Worm (Caenorhabditis elegans) whole organism, mixed stage, embryonic: ENCODE results near the gene R02D1.2.
"Not testable (repeated sequence)": the region's sequence is repeated elsewhere in the genome, so short reads cannot be mapped to it uniquely, and the experiment has no call there.

Experiments
- blmp-1 ChIP-seq: fragments of 150-350 bp; optimal IDR thresholded peaks from 2 replicates; lab custom pipeline; 2014; ENCODE audit warnings: missing biosample characterization, missing genetic modification characterization
- ces-1 ChIP-seq: fragments of 150-350 bp; optimal IDR thresholded peaks from 2 replicates; lab custom pipeline; 2014; ENCODE audit warnings: missing biosample characterization, missing genetic modification reagents, missing genetic modification characterization
- elt-3 ChIP-seq: fragments of 150-350 bp; optimal IDR thresholded peaks from 2 replicates; lab custom pipeline; 2014; ENCODE audit warnings: missing biosample characterization, missing genetic modification characterization
- flh-1 ChIP-seq: fragments of 200-800 bp; sonication (Bioruptor generic); optimal IDR thresholded peaks from 2 replicates; lab custom pipeline; 2018; ENCODE audit warnings: mild to moderate bottlenecking, missing genetic modification characterization, moderate library complexity, missing compliant biosample characterization
- ham-2 ChIP-seq: fragments of 200-800 bp; sonication (Bioruptor generic); optimal IDR thresholded peaks from 2 replicates; lab custom pipeline; 2018; ENCODE audit warnings: mild to moderate bottlenecking, missing genetic modification characterization, missing compliant biosample characterization
- lin-13 ChIP-seq: fragments of 150-350 bp; optimal IDR thresholded peaks from 2 replicates; lab custom pipeline; 2014; ENCODE audit warnings: missing biosample characterization, missing genetic modification characterization
- mab-5 ChIP-seq: fragments of 150-350 bp; optimal IDR thresholded peaks from 2 replicates; lab custom pipeline; 2014; ENCODE audit warnings: missing biosample characterization, missing genetic modification characterization
- nhr-12 ChIP-seq: fragments of 150-350 bp; optimal IDR thresholded peaks from 2 replicates; lab custom pipeline; 2014; ENCODE audit warnings: missing biosample characterization, missing genetic modification characterization
- nhr-76 ChIP-seq: sonication (generic microtip); optimal IDR thresholded peaks from 2 replicates; lab custom pipeline; 2017; ENCODE audit warnings: missing biosample characterization, missing genetic modification characterization
- snpc-4 ChIP-seq: fragments of 150-350 bp; optimal IDR thresholded peaks from 2 replicates; lab custom pipeline; 2014; ENCODE audit warnings: missing biosample characterization, missing genetic modification characterization
- unc-120 ChIP-seq: sonication (generic microtip); optimal IDR thresholded peaks from 2 replicates; lab custom pipeline; 2017; ENCODE audit warnings: missing genetic modification characterization, missing compliant biosample characterization; ENCODE audit not compliant: poor library complexity, severe bottlenecking
- unc-39 ChIP-seq: fragments of 150-350 bp; optimal IDR thresholded peaks from 2 replicates; lab custom pipeline; 2014; ENCODE audit warnings: missing biosample characterization, missing genetic modification characterization
- unc-62 ChIP-seq: fragments of 150-350 bp; optimal IDR thresholded peaks from 2 replicates; lab custom pipeline; 2014; ENCODE audit warnings: missing biosample characterization, missing genetic modification reagents, missing genetic modification characterization
- zip-8 ChIP-seq: fragments of 150-350 bp; optimal IDR thresholded peaks from 2 replicates; lab custom pipeline; 2014; ENCODE audit warnings: missing biosample characterization, missing genetic modification characterization

R02D1.2 gene

DNA sequence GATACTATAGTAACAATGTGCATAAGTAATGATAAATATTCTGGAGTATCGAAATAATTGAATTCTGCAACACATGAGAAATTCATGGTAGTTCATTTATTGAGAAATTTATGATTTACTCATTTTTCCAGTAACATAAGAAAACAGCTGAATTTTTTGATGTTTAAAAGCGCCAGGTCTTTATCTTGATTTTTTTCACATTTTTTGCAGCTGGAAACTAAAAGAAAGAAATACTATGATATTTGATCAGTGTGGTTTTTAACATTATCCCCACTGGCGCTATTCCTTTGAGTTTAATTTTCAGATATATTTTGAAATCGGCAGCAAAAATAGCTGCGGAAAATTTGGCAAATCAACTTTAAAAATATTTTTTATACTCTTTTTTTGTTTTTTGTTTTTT is 29.2 kb downstream of the R02D1.2 start, which contains the start of gene srh-194:
TSS of gene srh-194 (minus strand) at position 101 of the 400 bp plus-strand sequence.
- not testable (repeated sequence) for TF ChIP-seq elt-3 (tag; lab: Kevin White, UChicago); mab-5 (tag; lab: Kevin White, UChicago); unc-62 (GFP tag; lab: Kevin White, UChicago)

DNA sequence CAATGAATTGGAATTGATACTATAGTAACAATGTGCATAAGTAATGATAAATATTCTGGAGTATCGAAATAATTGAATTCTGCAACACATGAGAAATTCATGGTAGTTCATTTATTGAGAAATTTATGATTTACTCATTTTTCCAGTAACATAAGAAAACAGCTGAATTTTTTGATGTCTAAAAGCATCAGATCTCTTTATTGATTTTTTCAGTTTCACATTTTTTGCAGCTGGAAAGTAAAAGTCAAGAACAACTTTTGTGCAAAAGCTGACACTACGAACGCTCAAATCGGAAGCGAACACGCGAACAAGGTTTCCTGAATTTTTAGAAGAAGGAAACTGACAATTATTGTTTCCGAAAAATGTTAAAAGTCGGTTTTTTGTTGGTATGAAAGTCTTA is 32.5 kb downstream of the R02D1.2 start, which contains the start of gene srh-193:
TSS of gene srh-193 (minus strand) at position 101 of the 400 bp plus-strand sequence.
- not testable (repeated sequence) for TF ChIP-seq elt-3 (tag; lab: Kevin White, UChicago); nhr-76; blmp-1 (tag; lab: Kevin White, UChicago)
- TF ChIP-seq, all 35 proteins: peak for 0; not testable (repeated sequence) for 35

DNA sequence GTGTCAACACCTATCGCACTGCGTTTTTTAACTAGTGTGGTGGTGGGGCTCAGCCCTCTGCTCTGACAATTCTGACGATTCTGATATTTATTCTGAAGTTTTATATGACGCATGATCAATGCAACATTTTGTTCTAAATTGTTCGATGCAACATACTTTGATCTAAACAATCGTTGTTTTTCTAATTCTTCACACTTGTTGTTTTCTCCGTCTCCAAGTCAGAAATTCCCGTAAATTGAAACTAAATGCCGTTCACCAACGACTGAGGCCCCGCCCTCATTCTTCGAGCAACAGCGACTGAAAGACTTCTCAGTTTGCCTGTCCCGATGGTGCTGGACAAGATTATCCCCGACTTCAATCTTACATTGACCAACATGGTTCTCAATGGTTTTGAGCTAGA is 37.9 kb downstream of the R02D1.2 start, which contains the start of gene srt-19:
TSS of gene srt-19 (plus strand) at position 301 of the 400 bp plus-strand sequence.
- TF ChIP-seq lin-13 (tag; lab: Kevin White, UChicago); unc-39 (tag; lab: Kevin White, UChicago); zip-8: not testable (repeated sequence)

DNA sequence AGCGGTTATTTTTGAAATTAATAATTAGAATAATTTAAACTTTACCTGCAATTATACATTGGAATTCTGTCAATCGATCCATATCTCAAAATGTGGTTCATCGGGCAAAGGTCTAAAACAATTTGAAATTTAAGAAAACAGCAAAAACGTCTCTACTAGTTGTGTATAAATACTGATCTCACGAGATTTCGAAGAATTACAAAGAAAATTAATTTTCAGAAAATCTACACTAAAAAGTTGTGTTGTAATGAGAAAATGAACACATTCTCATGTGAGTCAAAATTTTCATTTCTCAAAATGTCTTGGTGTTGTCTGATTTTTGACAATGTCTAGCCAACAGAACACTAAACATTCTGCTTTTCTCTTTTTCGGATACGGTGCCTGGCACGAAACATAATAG is 40.9 kb downstream of the R02D1.2 start, which contains the start of gene srt-37:
TSS of gene srt-37 (minus strand) at position 101 of the 400 bp plus-strand sequence.
- TF ChIP-seq nhr-12 (tag; lab: Kevin White, UChicago); lin-13 (tag; lab: Kevin White, UChicago); ces-1 (GFP tag; lab: Kevin White, UChicago): not testable (repeated sequence)

DNA sequence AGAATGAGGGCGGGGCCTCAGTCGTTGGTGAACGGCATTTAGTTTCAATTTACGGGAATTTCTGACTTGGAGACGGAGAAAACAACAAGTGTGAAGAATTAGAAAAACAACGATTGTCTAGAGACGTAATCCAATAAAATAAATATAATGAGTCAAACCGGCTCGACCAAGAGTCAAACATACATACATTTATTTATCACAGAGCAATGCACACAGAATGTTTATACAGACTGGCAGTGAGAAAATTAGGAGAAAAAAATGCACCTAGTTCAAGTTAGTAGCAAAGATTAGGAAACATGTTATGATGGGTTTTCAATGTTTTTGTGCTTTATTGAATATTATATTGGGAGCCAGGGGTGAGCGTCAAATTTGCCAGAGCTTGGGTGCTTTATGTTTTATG is 43.9 kb downstream of the R02D1.2 start, which contains the start of gene srt-20:
TSS of gene srt-20 (minus strand) at position 101 of the 400 bp plus-strand sequence.
- not testable (repeated sequence) for TF ChIP-seq unc-120 (tag; lab: Kevin White, UChicago); lin-13 (tag; lab: Kevin White, UChicago); flh-1 (GFP tag; lab: Kevin White, UChicago)

DNA sequence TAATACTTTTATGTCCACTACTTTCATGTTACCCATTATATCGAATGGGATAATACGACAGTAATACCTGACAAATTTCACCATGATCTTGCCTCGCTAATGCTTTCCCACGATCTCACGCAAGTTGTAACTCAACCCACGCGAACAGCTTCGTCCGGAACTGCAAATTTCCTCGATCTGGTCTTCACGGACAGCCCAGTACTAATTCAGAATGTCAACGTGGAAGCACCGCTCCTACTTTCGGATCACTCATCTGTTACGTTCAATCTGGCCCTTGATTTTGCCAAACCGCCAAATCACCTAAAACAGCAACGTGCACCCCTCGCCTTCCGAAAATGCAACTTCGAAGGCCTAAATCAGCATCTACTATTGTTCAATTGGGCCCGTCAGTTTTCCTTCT is 49.2 kb downstream of the R02D1.2 start:
- no peak for TF ChIP-seq mab-5 (tag; lab: Kevin White, UChicago)
- TF ChIP-seq, all 35 proteins: peak for 0

DNA sequence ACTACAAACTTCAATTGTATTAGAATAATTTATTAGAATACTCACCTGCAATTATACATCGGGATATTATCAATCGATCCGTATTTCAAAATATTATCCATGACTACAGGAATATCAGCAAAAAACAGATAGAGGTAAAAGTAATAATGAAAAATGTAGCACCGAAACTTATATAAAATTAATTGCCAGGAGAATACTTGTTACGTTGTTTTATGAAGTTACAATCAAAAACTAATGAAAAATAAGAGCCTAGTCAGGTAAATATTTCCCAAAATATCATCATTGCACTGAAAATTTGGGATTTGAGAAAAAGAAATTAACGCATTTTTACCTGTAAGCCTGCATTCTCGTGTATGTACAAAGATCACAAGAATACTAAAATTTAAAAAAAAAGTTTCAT is 51.3 kb downstream of the R02D1.2 start, which contains the start of gene srt-38:
TSS of gene srt-38 (minus strand) at position 101 of the 400 bp plus-strand sequence.
- TF ChIP-seq ces-1 (GFP tag; lab: Kevin White, UChicago); snpc-4 (tag; lab: Kevin White, UChicago); ham-2: not testable (repeated sequence)
